Worm (Caenorhabditis elegans): ENCODE results near the gene clp-9.

- TF ChIP-seq cog-1 (tag; optimal IDR thresholded peaks at IDR 0.05) (no peak), ztf-23 (GFP tag; IDR thresholded peaks at IDR 0.05) (no peak), T22C8.4 (GFP tag; IDR thresholded peaks at IDR 0.05) (no peak), ztf-29 (GFP tag; IDR thresholded peaks at IDR 0.05) (no peak), flt-1 (GFP tag; IDR thresholded peaks at IDR 0.05) (no peak), tab-1 (GFP tag; IDR thresholded peaks at IDR 0.05) (no peak), med-1 (GFP tag; optimal IDR thresholded peaks at IDR 0.05; ENCODE audit: insufficient read depth) (no peak), klf-2 (GFP tag; conservative IDR thresholded peaks at IDR 0.05) (no peak)
These were observed 44.4 kb downstream of the clp-9 start, which contains the start of gene sru-36 for ce11 chrV:9841376-9841775.
